Worm (Caenorhabditis elegans): ENCODE results near the gene ZK418.2.

ce11 chrIII:7107965-7108364 is 16.8 kb downstream of the ZK418.2 start, which contains the start of gene odd-1:
- TF ChIP-seq lin-15B (tag; optimal IDR thresholded peaks at IDR 0.05) (no peak), ama-1 (optimal IDR thresholded peaks at IDR 0.05) (no peak), lin-39 (tag; optimal IDR thresholded peaks at IDR 0.05) (no peak), vab-15 (tag; optimal IDR thresholded peaks at IDR 0.05) (no peak), ceh-82 (tag; optimal IDR thresholded peaks at IDR 0.05) (no peak), lin-13 (GFP tag; optimal IDR thresholded peaks at IDR 0.05) (no peak), tbx-2 (tag; optimal IDR thresholded peaks at IDR 0.05) (no peak), lir-3 (tag; optimal IDR thresholded peaks at IDR 0.05; ENCODE audit: poor library complexity) (no peak)
